Worm (Caenorhabditis elegans): ENCODE measurements around the gene erh-1.

erh-1 gene

DNA sequence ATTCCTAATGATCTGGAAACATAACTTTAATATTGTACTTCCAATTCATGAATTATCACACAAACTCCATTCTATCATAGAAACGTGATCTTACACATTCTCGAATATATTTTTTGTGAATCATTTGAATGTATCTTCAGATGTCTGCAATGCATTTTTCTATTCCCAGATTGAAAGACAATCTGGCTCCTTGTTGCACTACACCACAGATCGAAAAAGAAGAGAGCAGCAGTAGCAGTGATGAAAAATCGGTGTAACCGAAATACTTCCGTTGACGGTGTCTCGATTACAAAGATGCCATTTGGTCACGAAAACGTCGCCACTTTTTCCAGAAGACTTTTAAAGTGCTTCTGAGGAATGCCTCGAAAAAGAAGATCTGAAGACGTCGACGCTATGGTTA lies 38.9 kb downstream of the erh-1 start, which contains the start of gene degt-1:
Gene degt-1, plus strand, starts transcription at position 301 of the 400 bp plus-strand sequence.
- no peak for TF ChIP-seq ces-1 (GFP tag; optimal IDR thresholded peaks at IDR 0.05)
- no peak for TF ChIP-seq cnd-1 (tag; optimal IDR thresholded peaks at IDR 0.05)
- no peak for TF ChIP-seq tbx-8 (GFP tag; optimal IDR thresholded peaks at IDR 0.05)
- TF ChIP-seq nhr-237 (tag; optimal IDR thresholded peaks at IDR 0.05) = no peak
- TF ChIP-seq mab-5 (tag; optimal IDR thresholded peaks at IDR 0.05) = no peak
- no peak for TF ChIP-seq unc-39 (tag; optimal IDR thresholded peaks at IDR 0.05)
- no peak for TF ChIP-seq nhr-28 (tag; optimal IDR thresholded peaks at IDR 0.05)
- TF ChIP-seq lin-13 (tag; optimal IDR thresholded peaks at IDR 0.05) = no peak
- no peak for TF ChIP-seq ztf-11 (tag; optimal IDR thresholded peaks at IDR 0.05)

DNA sequence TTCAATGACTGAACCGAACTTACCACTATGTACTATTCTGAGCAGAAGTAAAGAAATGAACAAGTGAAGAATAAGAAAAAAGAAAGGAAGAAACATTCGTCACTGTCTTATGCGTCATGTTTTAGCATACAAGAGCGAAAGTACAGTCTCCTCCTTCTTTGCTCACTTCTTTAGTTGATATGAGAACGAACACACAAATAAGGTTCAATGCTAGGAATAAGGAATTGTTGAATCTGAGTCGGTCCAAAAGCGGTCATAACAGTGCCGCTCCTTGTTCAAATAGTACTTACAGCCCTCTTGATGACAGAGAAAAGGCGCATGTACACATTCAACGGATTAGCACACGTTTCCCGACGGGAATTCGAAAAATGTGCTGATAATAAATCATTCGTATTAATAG lies 39.8 kb downstream of the erh-1 start, which contains the start of gene F25D1.8:
Gene F25D1.8, plus strand, starts transcription at position 301 of the 400 bp plus-strand sequence.
- TF ChIP-seq ztf-11 (tag; optimal IDR thresholded peaks at IDR 0.05) = no peak
- TF ChIP-seq mab-5 (tag; optimal IDR thresholded peaks at IDR 0.05) = no peak
- no peak for TF ChIP-seq blmp-1 (tag; optimal IDR thresholded peaks at IDR 0.05)
- no peak for TF ChIP-seq ceh-39 (tag; optimal IDR thresholded peaks at IDR 0.05)
- no peak for TF ChIP-seq lin-13 (tag; optimal IDR thresholded peaks at IDR 0.05)
- no peak for TF ChIP-seq unc-62 (GFP tag; optimal IDR thresholded peaks at IDR 0.05)
- no peak for TF ChIP-seq lin-32 (GFP tag; optimal IDR thresholded peaks at IDR 0.05)
- TF ChIP-seq sptf-1 (tag; optimal IDR thresholded peaks at IDR 0.05) = no peak
- no peak for TF ChIP-seq unc-39 (tag; optimal IDR thresholded peaks at IDR 0.05)
- TF ChIP-seq cnd-1 (tag; optimal IDR thresholded peaks at IDR 0.05) = no peak
- TF ChIP-seq elt-1 (tag; optimal IDR thresholded peaks at IDR 0.05; ENCODE audit: borderline replicate concordance, insufficient read depth) = no peak
- TF ChIP-seq pha-4 (tag; optimal IDR thresholded peaks at IDR 0.05) = no peak
- TF ChIP-seq M03D4.4 (tag; optimal IDR thresholded peaks at IDR 0.05) = no peak
- TF ChIP-seq bed-3 (GFP tag; optimal IDR thresholded peaks at IDR 0.05) = no peak
- TF ChIP-seq nhr-237 (tag; optimal IDR thresholded peaks at IDR 0.05) = no peak
- no peak for TF ChIP-seq sem-2 (GFP tag; optimal IDR thresholded peaks at IDR 0.05)
- TF ChIP-seq nhr-2 (tag; optimal IDR thresholded peaks at IDR 0.05) = no peak

- TF ChIP-seq lin-32 (GFP tag; optimal IDR thresholded peaks at IDR 0.05) = no peak
- peak; percentile 82 for TF ChIP-seq mep-1 (tag; optimal IDR thresholded peaks at IDR 0.05)
- TF ChIP-seq tbx-8 (GFP tag; optimal IDR thresholded peaks at IDR 0.05) = no peak
- TF ChIP-seq M03D4.4 (tag; optimal IDR thresholded peaks at IDR 0.05) = peak; percentile 17
- peak; percentile 72 for TF ChIP-seq pha-4 (tag; optimal IDR thresholded peaks at IDR 0.05)
- TF ChIP-seq mls-2 (tag; optimal IDR thresholded peaks at IDR 0.05) = no peak
- TF ChIP-seq lsy-2 (tag; optimal IDR thresholded peaks at IDR 0.05) = peak; percentile 78
- peak; percentile 30 for TF ChIP-seq ceh-39 (tag; optimal IDR thresholded peaks at IDR 0.05)
- peak; percentile 67 for TF ChIP-seq lin-13 (tag; optimal IDR thresholded peaks at IDR 0.05)
- TF ChIP-seq unc-62 (GFP tag; optimal IDR thresholded peaks at IDR 0.05) = peak; percentile 6
- TF ChIP-seq nhr-237 (tag; optimal IDR thresholded peaks at IDR 0.05) = peak; percentile 42
- peak; percentile 93 for TF ChIP-seq ces-1 (GFP tag; optimal IDR thresholded peaks at IDR 0.05)
- no peak for TF ChIP-seq cnd-1 (tag; optimal IDR thresholded peaks at IDR 0.05)
- TF ChIP-seq sptf-1 (tag; optimal IDR thresholded peaks at IDR 0.05) = peak; percentile 45
- peak; percentile 36 for TF ChIP-seq drap-1 (GFP tag; optimal IDR thresholded peaks at IDR 0.05)
- TF ChIP-seq ham-2 (GFP tag; optimal IDR thresholded peaks at IDR 0.05) = peak; percentile 34
- no peak for TF ChIP-seq nhr-2 (tag; optimal IDR thresholded peaks at IDR 0.05)
- TF ChIP-seq unc-120 (tag; optimal IDR thresholded peaks at IDR 0.05; ENCODE audit: poor library complexity, severe bottlenecking) = peak; percentile 28
- peak; percentile 58 for TF ChIP-seq hlh-1 (tag; optimal IDR thresholded peaks at IDR 0.05)
- no peak for TF ChIP-seq nhr-12 (tag; optimal IDR thresholded peaks at IDR 0.05)
- TF ChIP-seq zip-8 (tag; optimal IDR thresholded peaks at IDR 0.05) = no peak
Observed at ce11 chrV:10536808-10537207, 42.1 kb downstream of the erh-1 start.

- TF ChIP-seq lin-32 (GFP tag; optimal IDR thresholded peaks at IDR 0.05) (no peak), nhr-237 (tag; optimal IDR thresholded peaks at IDR 0.05) (no peak), flh-1 (GFP tag; optimal IDR thresholded peaks at IDR 0.05) (no peak), ces-1 (GFP tag; optimal IDR thresholded peaks at IDR 0.05) (no peak), nhr-12 (tag; optimal IDR thresholded peaks at IDR 0.05) (no peak), nhr-28 (tag; optimal IDR thresholded peaks at IDR 0.05) (no peak), ztf-11 (tag; optimal IDR thresholded peaks at IDR 0.05) (no peak), unc-120 (tag; optimal IDR thresholded peaks at IDR 0.05; ENCODE audit: poor library complexity, severe bottlenecking) (no peak), ceh-43 (GFP tag; optimal IDR thresholded peaks at IDR 0.05) (no peak), ham-2 (GFP tag; optimal IDR thresholded peaks at IDR 0.05) (no peak), M03D4.4 (tag; optimal IDR thresholded peaks at IDR 0.05) (no peak), unc-39 (tag; optimal IDR thresholded peaks at IDR 0.05) (no peak), unc-62 (GFP tag; optimal IDR thresholded peaks at IDR 0.05) (no peak), snpc-4 (tag; optimal IDR thresholded peaks at IDR 0.05) (no peak)
Observed at ce11 chrV:10536095-10536691, 42.7 kb downstream of the erh-1 start, which contains the start of gene ppm-1.A. Gene ppm-1.A (minus strand): TSS chrV:10536388.
